Fruit fly (Drosophila melanogaster) whole organism, embryonic: Measurements from ENCODE around the gene CG5254.
A peak's percentile ranks its signal among the peaks of the same experiment; 100 is the strongest.

Experiments used
- CG10147 ChIP-seq: fragments of 200-800 bp; sonication (Bioruptor generic); optimal IDR thresholded peaks from 2 replicates; lab custom pipeline; 2019; ENCODE audit warnings: missing biosample characterization, mild to moderate bottlenecking, missing genetic modification characterization, moderate library complexity
- CG12391 ChIP-seq: fragments of 200-800 bp; sonication (Bioruptor generic); optimal IDR thresholded peaks from 3 replicates; lab custom pipeline; 2018; ENCODE audit warnings: missing biosample characterization, mild to moderate bottlenecking, missing genetic modification characterization, moderate library complexity
- CG14710 ChIP-seq: fragments of 200-800 bp; sonication (Bioruptor generic); optimal IDR thresholded peaks from 3 replicates; lab custom pipeline; 2019; ENCODE audit warnings: missing biosample characterization, mild to moderate bottlenecking, missing genetic modification characterization, moderate library complexity
- CG15073 ChIP-seq: fragments of 200-800 bp; sonication (Bioruptor generic); optimal IDR thresholded peaks from 2 replicates; lab custom pipeline; 2016; ENCODE audit warnings: missing biosample characterization, missing genetic modification characterization
- CG17912 ChIP-seq: fragments of 200-800 bp; sonication (Bioruptor generic); optimal IDR thresholded peaks from 2 replicates; lab custom pipeline; 2018; ENCODE audit warnings: missing biosample characterization, mild to moderate bottlenecking, missing genetic modification characterization
- CG2116 ChIP-seq: fragments of 200-800 bp; sonication (Bioruptor generic); optimal IDR thresholded peaks from 3 replicates; lab custom pipeline; 2018; ENCODE audit warnings: missing biosample characterization, mild to moderate bottlenecking, missing genetic modification characterization
- CG33213 ChIP-seq: fragments of 200-800 bp; sonication (Bioruptor generic); optimal IDR thresholded peaks from 3 replicates; lab custom pipeline; 2016; ENCODE audit warnings: missing biosample characterization, missing genetic modification characterization
- CG3995 ChIP-seq: fragments of 200-800 bp; sonication (Bioruptor generic); optimal IDR thresholded peaks from 3 replicates; lab custom pipeline; 2016; ENCODE audit warnings: missing biosample characterization, missing genetic modification characterization
- CG6813 ChIP-seq: fragments of 200-800 bp; sonication (Bioruptor generic); optimal IDR thresholded peaks from 2 replicates; lab custom pipeline; 2017; ENCODE audit warnings: missing biosample characterization, missing genetic modification characterization, mild to moderate bottlenecking, moderate library complexity, missing genetic modification reagents
- CG7556 ChIP-seq: fragments of 200-800 bp; sonication (Bioruptor generic); optimal IDR thresholded peaks from 2 replicates; lab custom pipeline; 2017; ENCODE audit warnings: missing biosample characterization, mild to moderate bottlenecking, missing genetic modification characterization
- CG8290 ChIP-seq, 3 experiments: fragments of 200-800 bp; sonication (Bioruptor generic); optimal IDR thresholded peaks; 2 replicates each; lab custom pipeline; 2016 to 2019; ENCODE audit warnings: missing biosample characterization in 3 of 3, missing genetic modification characterization in 3 of 3, mild to moderate bottlenecking in 2 of 3, moderate library complexity in 1 of 3
- CHES-1-like ChIP-seq: fragments of 200-800 bp; sonication (Bioruptor generic); optimal IDR thresholded peaks from 2 replicates; lab custom pipeline; 2016; ENCODE audit warnings: missing biosample characterization, missing genetic modification characterization
- CTCF ChIP-seq: fragments of 200-800 bp; sonication (Bioruptor generic); optimal IDR thresholded peaks from 2 replicates; lab custom pipeline; 2017; ENCODE audit warnings: missing biosample characterization, mild to moderate bottlenecking, missing genetic modification characterization, moderate library complexity
- CoRest ChIP-seq: fragments of 200-800 bp; sonication (Bioruptor generic); optimal IDR thresholded peaks from 3 replicates; lab custom pipeline; 2018; ENCODE audit warnings: missing biosample characterization, mild to moderate bottlenecking, missing genetic modification characterization, moderate library complexity
- Eip74EF ChIP-seq, 2 experiments: fragments of 200-800 bp in 1 of 2; fragments of >200 bp in 1 of 2; sonication (Bioruptor generic) in 1 of 2; optimal IDR thresholded peaks; 2 replicates each; lab custom pipeline; 2017 to 2019; ENCODE audit warnings: missing biosample characterization in 2 of 2, missing genetic modification characterization in 2 of 2, mild to moderate bottlenecking in 1 of 2, moderate library complexity in 1 of 2
- Ets65A ChIP-seq: fragments of 200-800 bp; sonication (Bioruptor generic); peaks from one replicate; lab custom pipeline; 2016; ENCODE audit warnings: missing biosample characterization, missing genetic modification characterization
- Fer2 ChIP-seq: fragments of 200-800 bp; sonication (Bioruptor generic); optimal IDR thresholded peaks from 2 replicates; lab custom pipeline; 2018; ENCODE audit warnings: missing biosample characterization, mild to moderate bottlenecking, missing genetic modification characterization, moderate library complexity
- HmgZ ChIP-seq: fragments of 200-800 bp; sonication (Bioruptor generic); optimal IDR thresholded peaks from 2 replicates; lab custom pipeline; 2018; ENCODE audit warnings: missing biosample characterization, mild to moderate bottlenecking, missing genetic modification characterization
- Hr51 ChIP-seq, 2 experiments: fragments of 200-800 bp; sonication (Bioruptor generic); optimal IDR thresholded peaks; 2 replicates in 1 of 2; 3 replicates in 1 of 2; lab custom pipeline; 2016 to 2018; ENCODE audit warnings: missing biosample characterization in 2 of 2, missing genetic modification characterization in 2 of 2, mild to moderate bottlenecking in 1 of 2, moderate library complexity in 1 of 2
- Med ChIP-seq: fragments of 200-800 bp; sonication (Bioruptor generic); peaks from one replicate; lab custom pipeline; 2016; ENCODE audit warnings: missing biosample characterization, missing genetic modification characterization, mild to moderate bottlenecking, inconsistent platforms, moderate library complexity
- Meics ChIP-seq: fragments of 200-800 bp; sonication (Bioruptor generic); optimal IDR thresholded peaks from 2 replicates; lab custom pipeline; 2017; ENCODE audit warnings: missing biosample characterization, mild to moderate bottlenecking, missing genetic modification characterization
- NC2α ChIP-seq: fragments of 200-800 bp; sonication (Bioruptor generic); optimal IDR thresholded peaks from 2 replicates; lab custom pipeline; 2016; ENCODE audit warnings: missing biosample characterization, missing genetic modification characterization
- NFAT ChIP-seq: fragments of 200-800 bp; sonication (Bioruptor generic); IDR thresholded peaks from 2 replicates; pipeline ENCODE4 v1.3.6; 2022; ENCODE audit warnings: missing biosample characterization, missing genetic modification characterization
- Optix ChIP-seq: fragments of 200-800 bp; sonication (Bioruptor generic); IDR thresholded peaks from 3 replicates; pipeline ENCODE4 v1.3.6; 2022; ENCODE audit warnings: missing biosample characterization, missing genetic modification characterization
- Sin3A ChIP-seq: fragments of >200 bp; optimal IDR thresholded peaks from 2 replicates; lab custom pipeline; 2018
- Taf1 ChIP-seq: fragments of 200-800 bp; sonication (Bioruptor generic); IDR thresholded peaks from 2 replicates; pipeline ENCODE4 v1.3.6; 2022; ENCODE audit warnings: missing biosample characterization, missing genetic modification characterization
- Tbp ChIP-seq: fragments of >200 bp; optimal IDR thresholded peaks from 2 replicates; lab custom pipeline; 2018; ENCODE audit warnings: missing biosample characterization, missing genetic modification characterization
- Trl ChIP-seq, 3 experiments: fragments of >200 bp in 2 of 3; fragments of 200-800 bp in 1 of 3; sonication (Bioruptor generic) in 1 of 3; optimal IDR thresholded peaks; 2 replicates in 1 of 3; 3 replicates in 2 of 3; lab custom pipeline; 2016 to 2017; ENCODE audit warnings: missing biosample characterization in 1 of 3, missing genetic modification characterization in 1 of 3
- Vsx1 ChIP-seq: fragments of 200-800 bp; sonication (Bioruptor generic); optimal IDR thresholded peaks from 2 replicates; lab custom pipeline; 2017; ENCODE audit warnings: missing biosample characterization, mild to moderate bottlenecking, missing genetic modification characterization, missing genetic modification reagents
- bab2 ChIP-seq: fragments of 200-800 bp; sonication (Bioruptor generic); optimal IDR thresholded peaks from 2 replicates; lab custom pipeline; 2016; ENCODE audit warnings: missing biosample characterization, missing genetic modification characterization
- chm ChIP-seq: fragments of 200-800 bp; sonication (Bioruptor generic); IDR thresholded peaks from 2 replicates; pipeline ENCODE4 v1.3.6; 2022; ENCODE audit warnings: missing biosample characterization, missing genetic modification characterization
- eve ChIP-seq, 2 experiments: fragments of >200 bp; optimal IDR thresholded peaks; 2 replicates each; lab custom pipeline; 2017; ENCODE audit warnings: missing biosample characterization in 2 of 2, missing genetic modification characterization in 2 of 2
- fd102C ChIP-seq: fragments of 200-800 bp; sonication (Bioruptor generic); optimal IDR thresholded peaks from 2 replicates; lab custom pipeline; 2018; ENCODE audit warnings: missing biosample characterization, mild to moderate bottlenecking, missing genetic modification characterization, moderate library complexity
- ftz-f1 ChIP-seq: fragments of 200-800 bp; sonication (Bioruptor generic); optimal IDR thresholded peaks from 2 replicates; lab custom pipeline; 2016; ENCODE audit warnings: missing biosample characterization, missing genetic modification characterization
- gcm2 ChIP-seq: fragments of 200-800 bp; sonication (Bioruptor generic); optimal IDR thresholded peaks from 2 replicates; lab custom pipeline; 2016; ENCODE audit warnings: missing biosample characterization, missing genetic modification characterization
- grau ChIP-seq: fragments of 200-800 bp; optimal IDR thresholded peaks from 3 replicates; lab custom pipeline; 2019; ENCODE audit warnings: missing biosample characterization, mild to moderate bottlenecking, missing genetic modification characterization, moderate library complexity
- gro ChIP-seq: fragments of 200-800 bp; sonication (Bioruptor generic); optimal IDR thresholded peaks from 2 replicates; lab custom pipeline; 2016; ENCODE audit warnings: missing biosample characterization, missing genetic modification characterization
- gt ChIP-seq: fragments of 200-800 bp; sonication (Bioruptor generic); IDR thresholded peaks from 2 replicates; pipeline ENCODE4 v1.3.6; 2022; ENCODE audit warnings: missing biosample characterization, missing genetic modification characterization
- jumu ChIP-seq: fragments of 200-800 bp; sonication (Bioruptor generic); optimal IDR thresholded peaks from 3 replicates; lab custom pipeline; 2016; ENCODE audit warnings: missing biosample characterization, missing genetic modification characterization
- kay ChIP-seq: fragments of 200-800 bp; sonication (Bioruptor generic); optimal IDR thresholded peaks from 2 replicates; lab custom pipeline; 2016; ENCODE audit warnings: missing biosample characterization, missing genetic modification characterization
- klu ChIP-seq: fragments of 200-800 bp; sonication (Bioruptor generic); IDR thresholded peaks from 2 replicates; pipeline ENCODE4 v1.3.6; 2022; ENCODE audit warnings: missing biosample characterization, missing genetic modification characterization
- lbe ChIP-seq: fragments of 200-800 bp; sonication (Bioruptor generic); optimal IDR thresholded peaks from 2 replicates; lab custom pipeline; 2016; ENCODE audit warnings: missing biosample characterization, mild to moderate bottlenecking, missing genetic modification characterization
- peb ChIP-seq: fragments of 200-800 bp; sonication (Bioruptor generic); IDR thresholded peaks from 2 replicates; pipeline ENCODE4 v1.3.6; 2022; ENCODE audit warnings: missing biosample characterization, missing genetic modification characterization
- pnt ChIP-seq: fragments of 200-800 bp; sonication (Bioruptor generic); optimal IDR thresholded peaks from 3 replicates; lab custom pipeline; 2016; ENCODE audit warnings: missing biosample characterization, missing genetic modification characterization
- ranshi ChIP-seq: fragments of 200-800 bp; sonication (Bioruptor generic); IDR thresholded peaks from 2 replicates; pipeline ENCODE4 v1.3.6; 2022; ENCODE audit warnings: missing biosample characterization, missing genetic modification characterization
- salm ChIP-seq: fragments of 200-800 bp; sonication (Bioruptor generic); optimal IDR thresholded peaks from 2 replicates; lab custom pipeline; 2018; ENCODE audit warnings: missing biosample characterization, mild to moderate bottlenecking, missing genetic modification characterization
- sob ChIP-seq: fragments of 200-800 bp; sonication (Bioruptor generic); IDR thresholded peaks from 2 replicates; pipeline ENCODE4 v1.3.6; 2022; ENCODE audit warnings: missing biosample characterization, missing genetic modification characterization
- tx ChIP-seq: fragments of 200-800 bp; sonication (Bioruptor generic); optimal IDR thresholded peaks from 2 replicates; lab custom pipeline; 2016; ENCODE audit warnings: missing biosample characterization, missing genetic modification characterization
- zen ChIP-seq: fragments of 200-800 bp; sonication (Bioruptor generic); optimal IDR thresholded peaks from 3 replicates; lab custom pipeline; 2018; ENCODE audit warnings: missing biosample characterization, mild to moderate bottlenecking, missing genetic modification characterization, moderate library complexity
- zen2 ChIP-seq: fragments of 200-800 bp; sonication (Bioruptor generic); IDR thresholded peaks from 3 replicates; pipeline ENCODE4 v1.3.6; 2022; ENCODE audit warnings: missing biosample characterization, missing genetic modification characterization; ENCODE audit not compliant: partially characterized antibody

CG5254 gene

dm6 chrX:755642-756332 lies 5.6 kb downstream of the CG5254 start (continued):
- TF ChIP-seq Ets65A: peak; percentile 95
- TF ChIP-seq CG15073 (GFP tag; lab: Kevin White, UChicago): no peak
- TF ChIP-seq CG10147 (GFP tag; lab: Kevin White, UChicago): peak; percentile 86
- TF ChIP-seq bab2: peak; percentile 87
- no peak for TF ChIP-seq Tbp (GFP tag; lab: Kevin White, UChicago)
- TF ChIP-seq CG12391 (tag; lab: Kevin White, UChicago): peak; percentile 82
- TF ChIP-seq CG2116 (GFP tag; lab: Kevin White, UChicago): peak; percentile 36
- TF ChIP-seq NFAT (GFP tag; lab: Robert Waterston, UW): peak; percentile 94
- peak; percentile 93 for TF ChIP-seq HmgZ (tag; lab: Kevin White, UChicago)
- TF ChIP-seq CG3995 (GFP tag; lab: Kevin White, UChicago): peak; percentile 31
- TF ChIP-seq zen2 (GFP tag; lab: Robert Waterston, UW): no peak
- TF ChIP-seq jumu (GFP tag; lab: Kevin White, UChicago): peak; percentile 76
- peak; percentile 8 for TF ChIP-seq CTCF (GFP tag; lab: Kevin White, UChicago)
- TF ChIP-seq ftz-f1 (GFP tag; lab: Kevin White, UChicago): peak; percentile 83
- peak; percentile 79 for TF ChIP-seq Taf1 (GFP tag; lab: Robert Waterston, UW)
- peak; percentile 82 for TF ChIP-seq chm (GFP tag; lab: Robert Waterston, UW)
- TF ChIP-seq zen: peak; percentile 12
- peak; percentile 99 for TF ChIP-seq Med (GFP tag; lab: Kevin White, UChicago)
- peak; percentile 81 for TF ChIP-seq CG7556
- no peak for TF ChIP-seq eve (GFP tag; optimal IDR thresholded peaks at IDR 0.05; lab: Kevin White, UChicago)
- TF ChIP-seq gt (GFP tag; lab: Robert Waterston, UW): no peak
- TF ChIP-seq CG17912 (GFP tag; lab: Kevin White, UChicago): no peak
- peak; percentile 87 for TF ChIP-seq CHES-1-like
- peak in 1 of 2 experiments; percentile 32 for TF ChIP-seq Trl (optimal IDR thresholded peaks at IDR 0.05; lab: Kevin White, UChicago)
- peak; percentile 80 for TF ChIP-seq Trl (GFP tag; optimal IDR thresholded peaks at IDR 0.05; lab: Kevin White, UChicago)
- peak; percentile 96 for TF ChIP-seq gro (GFP tag; lab: Kevin White, UChicago)
- peak; percentile 78 for TF ChIP-seq CoRest (tag; lab: Kevin White, UChicago)
- peak; percentile 78 for TF ChIP-seq gcm2 (GFP tag; lab: Kevin White, UChicago)
- peak; percentile 58 for TF ChIP-seq Vsx1 (GFP tag; lab: Kevin White, UChicago)
- peak; percentile 91 for TF ChIP-seq Meics (GFP tag; lab: Kevin White, UChicago)
- TF ChIP-seq peb: peak; percentile 53; the same call in 1 of the 2 replicates
- TF ChIP-seq grau (tag; lab: Kevin White, UChicago): peak; percentile 85
- TF ChIP-seq lbe (GFP tag; lab: Kevin White, UChicago): peak; percentile 75
- peak; percentile 85 for TF ChIP-seq tx (GFP tag; lab: Kevin White, UChicago)
- no peak for TF ChIP-seq Sin3A
- TF ChIP-seq salm (tag; lab: Kevin White, UChicago): peak; percentile 44
- peak; percentile 79 for TF ChIP-seq CG6813 (GFP tag; lab: Kevin White, UChicago)
- peak; percentile 16 for TF ChIP-seq CG8290 (GFP tag; optimal IDR thresholded peaks at IDR 0.05; lab: Kevin White, UChicago)
- TF ChIP-seq CG8290 (tag; optimal IDR thresholded peaks at IDR 0.05; lab: Kevin White, UChicago): peak in 1 of 2 experiments; percentile 89
- TF ChIP-seq pnt (GFP tag; lab: Kevin White, UChicago): peak; percentile 78
- TF ChIP-seq ranshi (GFP tag; lab: Robert Waterston, UW): peak; percentile 86
- peak; percentile 35 for TF ChIP-seq CG14710 (tag; lab: Kevin White, UChicago)
- peak; percentile 67 for TF ChIP-seq kay (GFP tag; lab: Kevin White, UChicago)
- peak; percentile 73 for TF ChIP-seq Optix (GFP tag; lab: Robert Waterston, UW)
- peak; percentile 83 for TF ChIP-seq CG33213 (GFP tag; lab: Kevin White, UChicago)
- peak; percentile 78 for TF ChIP-seq Hr51 (GFP tag; optimal IDR thresholded peaks at IDR 0.05; lab: Kevin White, UChicago)
- peak; percentile 92 for TF ChIP-seq sob (GFP tag; lab: Robert Waterston, UW)
- no peak for TF ChIP-seq fd102C (GFP tag; lab: Kevin White, UChicago)
- peak; percentile 8 for TF ChIP-seq NC2α
- TF ChIP-seq Eip74EF (GFP tag; optimal IDR thresholded peaks at IDR 0.05; lab: Kevin White, UChicago): peak in 1 of 2 experiments; percentile 45
- TF ChIP-seq klu: peak; percentile 83
- TF ChIP-seq Fer2 (tag; lab: Kevin White, UChicago): peak; percentile 55
